Worm (Caenorhabditis elegans) whole organism, L4/young adult: ENCODE measurements around the gene T20B12.3.

Source experiments
- W03F9.2 ChIP-seq: fragments of 150-350 bp; optimal IDR thresholded peaks from 2 replicates; lab custom pipeline; 2014; ENCODE audit warnings: missing biosample characterization, missing genetic modification characterization
- dao-5 ChIP-seq: sonication (generic microtip); optimal IDR thresholded peaks from 2 replicates; lab custom pipeline; 2016; ENCODE audit warnings: missing genotype, missing genetic modification characterization, moderate library complexity, missing compliant biosample characterization
- him-1 ChIP-seq: sonication (generic microtip); optimal IDR thresholded peaks from 2 replicates; lab custom pipeline; 2016; ENCODE audit warnings: missing genotype, missing genetic modification reagents, missing genetic modification characterization, missing compliant biosample characterization

- TF ChIP-seq him-1 (tag; lab: Kevin White, UChicago) (no peak), dao-5 (tag; lab: Kevin White, UChicago) (no peak), W03F9.2 (tag; lab: Kevin White, UChicago) (no peak)
Observed at ce11 chrIII:7375434-7375833, 6.5 kb upstream of the T20B12.3 start.
